Worm (Caenorhabditis elegans) whole organism, L2 larva: ENCODE measurements around the gene sli-1.

Experiments
- ZK546.5 ChIP-seq: sonication (generic microtip); optimal IDR thresholded peaks from 2 replicates; lab custom pipeline; 2017; ENCODE audit warnings: missing biosample characterization, missing genetic modification characterization
- ama-1 ChIP-seq: fragments of 150-350 bp; optimal IDR thresholded peaks from 2 replicates; lab custom pipeline; 2018; ENCODE audit warnings: inconsistent platforms
- blmp-1 ChIP-seq: sonication (generic microtip); optimal IDR thresholded peaks from 2 replicates; lab custom pipeline; 2017; ENCODE audit warnings: missing genetic modification characterization, mild to moderate bottlenecking, missing compliant biosample characterization, antibody characterized with exemption, moderate library complexity; ENCODE audit not compliant: insufficient read depth
- ceh-82 ChIP-seq: fragments of 150-350 bp; optimal IDR thresholded peaks from 2 replicates; lab custom pipeline; 2014; ENCODE audit warnings: missing biosample characterization, missing genetic modification characterization
- elt-1 ChIP-seq: fragments of 150-350 bp; optimal IDR thresholded peaks from 2 replicates; lab custom pipeline; 2014; ENCODE audit warnings: missing biosample characterization, missing genetic modification characterization
- elt-3 ChIP-seq: sonication (generic microtip); optimal IDR thresholded peaks from 2 replicates; lab custom pipeline; 2017; ENCODE audit warnings: missing biosample characterization, missing genetic modification characterization
- fos-1 ChIP-seq: fragments of 150-350 bp; optimal IDR thresholded peaks from 2 replicates; lab custom pipeline; 2014; ENCODE audit warnings: missing biosample characterization, missing genetic modification characterization
- lin-39 ChIP-seq: fragments of 150-350 bp; optimal IDR thresholded peaks from 2 replicates; lab custom pipeline; 2014; ENCODE audit warnings: missing biosample characterization, missing genetic modification reagents, missing genetic modification characterization
- mab-5 ChIP-seq: fragments of 150-350 bp; optimal IDR thresholded peaks from 2 replicates; lab custom pipeline; 2014; ENCODE audit warnings: missing biosample characterization, missing genetic modification characterization
- mbf-1 ChIP-seq: sonication (generic microtip); optimal IDR thresholded peaks from 2 replicates; lab custom pipeline; 2017; ENCODE audit warnings: missing biosample characterization, missing genetic modification characterization
- mdl-1 ChIP-seq, 2 experiments: fragments of 150-350 bp in 1 of 2; sonication (generic microtip) in 1 of 2; optimal IDR thresholded peaks; 2 replicates each; lab custom pipeline; 2017; ENCODE audit warnings: missing biosample characterization in 2 of 2, missing genetic modification characterization in 2 of 2
- nhr-21 ChIP-seq: fragments of 150-350 bp; optimal IDR thresholded peaks from 2 replicates; lab custom pipeline; 2014; ENCODE audit warnings: missing biosample characterization, missing genetic modification characterization
- sem-4 ChIP-seq: fragments of 150-350 bp; optimal IDR thresholded peaks from 2 replicates; lab custom pipeline; 2014; ENCODE audit warnings: missing biosample characterization, missing genetic modification reagents, missing genetic modification characterization
- skn-1 ChIP-seq: sonication (generic microtip); optimal IDR thresholded peaks from 2 replicates; lab custom pipeline; 2017; ENCODE audit warnings: missing biosample characterization, missing genetic modification characterization
- sma-3 ChIP-seq: sonication (generic microtip); optimal IDR thresholded peaks from 2 replicates; lab custom pipeline; 2016; ENCODE audit warnings: missing genetic modification reagents, missing genetic modification characterization, missing compliant biosample characterization
- sma-9 ChIP-seq, 2 experiments: fragments of 150-350 bp in 1 of 2; sonication (generic microtip) in 1 of 2; optimal IDR thresholded peaks; 2 replicates each; lab custom pipeline; 2014 to 2016; ENCODE audit warnings: missing genetic modification characterization in 2 of 2, mild to moderate bottlenecking in 1 of 2, missing biosample characterization in 1 of 2, missing compliant biosample characterization in 1 of 2, missing genetic modification reagents in 1 of 2, moderate library complexity in 1 of 2
- snpc-4 ChIP-seq: fragments of 150-350 bp; optimal IDR thresholded peaks from 2 replicates; lab custom pipeline; 2014; ENCODE audit warnings: missing biosample characterization, missing genetic modification characterization
- ztf-4 ChIP-seq: fragments of 150-350 bp; optimal IDR thresholded peaks from 2 replicates; lab custom pipeline; 2014; ENCODE audit warnings: missing biosample characterization, missing genetic modification characterization

sli-1 gene

ce11 chrX:671807-672206, 54.0 kb downstream of the sli-1 start, which contains the start of gene lgc-32:
Gene lgc-32 (plus strand): TSS chrX:672107.
- TF ChIP-seq sma-3 (GFP tag; lab: Kevin White, UChicago): no peak
- no peak for TF ChIP-seq mab-5 (tag; lab: Kevin White, UChicago)
- no peak for TF ChIP-seq mbf-1
- no peak for TF ChIP-seq nhr-21 (tag; lab: Kevin White, UChicago)
- no peak for TF ChIP-seq blmp-1
- TF ChIP-seq ama-1 (lab: Kevin White, UChicago): no peak
- no peak for TF ChIP-seq snpc-4
- no peak for TF ChIP-seq elt-1
- TF ChIP-seq sma-9 (GFP tag; optimal IDR thresholded peaks at IDR 0.05; lab: Kevin White, UChicago): no peak
- TF ChIP-seq sma-9 (tag; optimal IDR thresholded peaks at IDR 0.05; lab: Kevin White, UChicago): no peak
- no peak for TF ChIP-seq fos-1 (tag; lab: Kevin White, UChicago)
- TF ChIP-seq elt-3: no peak
- TF ChIP-seq ZK546.5: no peak
- no peak for TF ChIP-seq sem-4
- TF ChIP-seq mdl-1 (tag; optimal IDR thresholded peaks at IDR 0.05; lab: Kevin White, UChicago): no peak
- TF ChIP-seq lin-39 (tag; lab: Kevin White, UChicago): no peak
- no peak for TF ChIP-seq skn-1 (tag; lab: Kevin White, UChicago)

- TF ChIP-seq ZK546.5: no peak
- no peak for TF ChIP-seq nhr-21 (tag; lab: Kevin White, UChicago)
- peak; percentile 54 for TF ChIP-seq fos-1 (tag; lab: Kevin White, UChicago)
- TF ChIP-seq ztf-4: no peak
- no peak for TF ChIP-seq ceh-82 (tag; lab: Kevin White, UChicago)
Observed at ce11 chrX:670603-671002, 55.2 kb downstream of the sli-1 start, which contains the start of gene T19D7.6. Gene T19D7.6 (minus strand): TSS chrX:670800.
